Fruit fly (Drosophila melanogaster) whole organism, embryonic: ENCODE data around the gene sle.

Experiments used
- ATbp ChIP-seq: fragments of 200-800 bp; sonication (Bioruptor generic); optimal IDR thresholded peaks from 2 replicates; lab custom pipeline; 2017; ENCODE audit warnings: missing biosample characterization, mild to moderate bottlenecking, missing genetic modification characterization, missing genetic modification reagents
- Bteb2 ChIP-seq: fragments of 200-800 bp; sonication (Bioruptor generic); optimal IDR thresholded peaks from 2 replicates; lab custom pipeline; 2016; ENCODE audit warnings: missing biosample characterization, missing genetic modification characterization
- C15 ChIP-seq: fragments of 200-800 bp; sonication (Bioruptor generic); IDR thresholded peaks from 3 replicates; pipeline ENCODE4 v1.3.6; 2022; ENCODE audit warnings: missing biosample characterization, missing genetic modification characterization
- CG10462 ChIP-seq: fragments of 200-800 bp; sonication (Bioruptor generic); optimal IDR thresholded peaks from 2 replicates; lab custom pipeline; 2016; ENCODE audit warnings: missing biosample characterization, missing genetic modification characterization
- CG12744 ChIP-seq: fragments of 200-800 bp; sonication (Bioruptor generic); optimal IDR thresholded peaks from 2 replicates; lab custom pipeline; 2016; ENCODE audit warnings: missing biosample characterization, missing genetic modification characterization
- CG13624 ChIP-seq: fragments of 200-800 bp; sonication (Bioruptor generic); optimal IDR thresholded peaks from 2 replicates; lab custom pipeline; 2016; ENCODE audit warnings: missing biosample characterization, missing genetic modification characterization
- CG14667 ChIP-seq: fragments of 200-800 bp; sonication (Bioruptor generic); IDR thresholded peaks from 2 replicates; pipeline ENCODE4 v1.3.6; 2022; ENCODE audit warnings: missing biosample characterization, missing genetic modification characterization
- CG14965 ChIP-seq: fragments of 200-800 bp; sonication (Bioruptor generic); optimal IDR thresholded peaks from 2 replicates; lab custom pipeline; 2016; ENCODE audit warnings: missing biosample characterization, missing genetic modification characterization, borderline replicate concordance
- CG1603 ChIP-seq: fragments of 200-800 bp; sonication (Bioruptor generic); optimal IDR thresholded peaks from 2 replicates; lab custom pipeline; 2019; ENCODE audit warnings: missing biosample characterization, mild to moderate bottlenecking, missing genetic modification characterization, moderate library complexity
- CG17328 ChIP-seq: fragments of 200-800 bp; sonication (Bioruptor generic); IDR thresholded peaks from 2 replicates; pipeline ENCODE4 v1.3.6; 2022; ENCODE audit warnings: missing biosample characterization, missing genetic modification characterization
- CG32772 ChIP-seq: fragments of 200-800 bp; sonication (Bioruptor generic); IDR thresholded peaks from 2 replicates; pipeline ENCODE4 v1.3.6; 2022; ENCODE audit warnings: missing biosample characterization, missing genetic modification characterization
- CG3995 ChIP-seq: fragments of 200-800 bp; sonication (Bioruptor generic); optimal IDR thresholded peaks from 3 replicates; lab custom pipeline; 2016; ENCODE audit warnings: missing biosample characterization, missing genetic modification characterization
- CG5953 ChIP-seq: fragments of 200-800 bp; sonication (Bioruptor generic); IDR thresholded peaks from 2 replicates; pipeline ENCODE4 v1.3.6; 2022; ENCODE audit warnings: missing biosample characterization, missing genetic modification characterization
- CG7556 ChIP-seq: fragments of 200-800 bp; sonication (Bioruptor generic); optimal IDR thresholded peaks from 2 replicates; lab custom pipeline; 2017; ENCODE audit warnings: missing biosample characterization, mild to moderate bottlenecking, missing genetic modification characterization
- CG8290 ChIP-seq, 3 experiments: fragments of 200-800 bp; sonication (Bioruptor generic); optimal IDR thresholded peaks; 2 replicates each; lab custom pipeline; 2016 to 2019; ENCODE audit warnings: missing biosample characterization in 3 of 3, missing genetic modification characterization in 3 of 3, mild to moderate bottlenecking in 2 of 3, moderate library complexity in 1 of 3
- CrebB ChIP-seq: fragments of 200-800 bp; sonication (Bioruptor generic); optimal IDR thresholded peaks from 3 replicates; lab custom pipeline; 2018; ENCODE audit warnings: missing biosample characterization, mild to moderate bottlenecking, missing genetic modification characterization
- Dip2 ChIP-seq: fragments of 200-800 bp; sonication (Bioruptor generic); IDR thresholded peaks from 2 replicates; pipeline ENCODE4 v1.3.6; 2022; ENCODE audit warnings: missing biosample characterization, missing genetic modification characterization
- Dll ChIP-seq: fragments of 200-800 bp; sonication (Bioruptor generic); IDR thresholded peaks from 4 replicates; pipeline ENCODE4 v1.3.6; 2022; ENCODE audit warnings: missing biosample characterization, missing genetic modification characterization; ENCODE audit not compliant: partially characterized antibody
- Gsc ChIP-seq: fragments of 200-800 bp; sonication (Bioruptor generic); IDR thresholded peaks from 2 replicates; pipeline ENCODE4 v1.3.6; 2022; ENCODE audit warnings: missing biosample characterization, missing genetic modification characterization
- Hmx ChIP-seq: fragments of 200-800 bp; sonication (Bioruptor generic); optimal IDR thresholded peaks from 2 replicates; lab custom pipeline; 2016; ENCODE audit warnings: missing biosample characterization, missing genetic modification characterization
- Hr51 ChIP-seq, 2 experiments: fragments of 200-800 bp; sonication (Bioruptor generic); optimal IDR thresholded peaks; 2 replicates in 1 of 2; 3 replicates in 1 of 2; lab custom pipeline; 2016 to 2018; ENCODE audit warnings: missing biosample characterization in 2 of 2, missing genetic modification characterization in 2 of 2, mild to moderate bottlenecking in 1 of 2, moderate library complexity in 1 of 2
- MESR4 ChIP-seq: fragments of 200-800 bp; sonication (Bioruptor generic); optimal IDR thresholded peaks from 2 replicates; lab custom pipeline; 2018; ENCODE audit warnings: missing biosample characterization, mild to moderate bottlenecking, missing genetic modification characterization, moderate library complexity
- Mad ChIP-seq: fragments of 200-800 bp; sonication (Bioruptor generic); optimal IDR thresholded peaks from 2 replicates; lab custom pipeline; 2016; ENCODE audit warnings: missing biosample characterization, missing genetic modification characterization
- Max ChIP-seq: fragments of 200-800 bp; sonication (Bioruptor generic); optimal IDR thresholded peaks from 2 replicates; lab custom pipeline; 2016; ENCODE audit warnings: missing biosample characterization, mild to moderate bottlenecking, missing genetic modification characterization
- Nf-YA ChIP-seq: fragments of 200-800 bp; sonication (Bioruptor generic); IDR thresholded peaks from 2 replicates; pipeline ENCODE4 v1.3.6; 2022; ENCODE audit warnings: missing biosample characterization, missing genetic modification characterization
- Vsx1 ChIP-seq: fragments of 200-800 bp; sonication (Bioruptor generic); optimal IDR thresholded peaks from 2 replicates; lab custom pipeline; 2017; ENCODE audit warnings: missing biosample characterization, mild to moderate bottlenecking, missing genetic modification characterization, missing genetic modification reagents
- bab2 ChIP-seq: fragments of 200-800 bp; sonication (Bioruptor generic); optimal IDR thresholded peaks from 2 replicates; lab custom pipeline; 2016; ENCODE audit warnings: missing biosample characterization, missing genetic modification characterization
- bowl ChIP-seq: fragments of 200-800 bp; sonication (Bioruptor generic); IDR thresholded peaks from 2 replicates; pipeline ENCODE4 v1.3.6; 2022; ENCODE audit warnings: missing biosample characterization, missing genetic modification characterization
- bsh ChIP-seq, 2 experiments: fragments of 200-800 bp; sonication (Bioruptor generic); optimal IDR thresholded peaks; 2 replicates each; lab custom pipeline; 2017 to 2018; ENCODE audit warnings: mild to moderate bottlenecking in 2 of 2, missing biosample characterization in 2 of 2, missing genetic modification characterization in 2 of 2, moderate library complexity in 1 of 2
- caup ChIP-seq: fragments of 200-800 bp; sonication (Bioruptor generic); optimal IDR thresholded peaks from 3 replicates; lab custom pipeline; 2017; ENCODE audit warnings: missing biosample characterization, mild to moderate bottlenecking, missing genetic modification characterization, moderate library complexity; ENCODE audit not compliant: severe bottlenecking
- croc ChIP-seq: fragments of 200-800 bp; sonication (Bioruptor generic); conservative IDR thresholded peaks from 3 replicates; pipeline ENCODE4 v1.3.6; 2022; ENCODE audit warnings: missing biosample characterization, missing genetic modification characterization
- dmrt99B ChIP-seq: fragments of 200-800 bp; sonication (Bioruptor generic); optimal IDR thresholded peaks from 2 replicates; lab custom pipeline; 2018; ENCODE audit warnings: missing biosample characterization, mild to moderate bottlenecking, missing genetic modification characterization, moderate library complexity
- fu2 ChIP-seq: fragments of 200-800 bp; sonication (Bioruptor generic); optimal IDR thresholded peaks from 2 replicates; lab custom pipeline; 2016; ENCODE audit warnings: missing biosample characterization, missing genetic modification characterization
- gce ChIP-seq: fragments of 200-800 bp; sonication (Bioruptor generic); IDR thresholded peaks from 3 replicates; pipeline ENCODE4 v1.3.6; 2022; ENCODE audit warnings: missing biosample characterization, missing genetic modification characterization
- grn ChIP-seq: fragments of 200-800 bp; sonication (Bioruptor generic); optimal IDR thresholded peaks from 3 replicates; lab custom pipeline; 2017; ENCODE audit warnings: missing biosample characterization, missing genetic modification characterization
- hbn ChIP-seq: fragments of 200-800 bp; sonication (Bioruptor generic); IDR thresholded peaks from 2 replicates; pipeline ENCODE4 v1.3.6; 2022; ENCODE audit warnings: missing biosample characterization, missing genetic modification characterization; ENCODE audit not compliant: partially characterized antibody
- mld ChIP-seq: fragments of 200-800 bp; sonication (Bioruptor generic); IDR thresholded peaks from 3 replicates; pipeline ENCODE4 v1.3.6; 2022; ENCODE audit warnings: missing biosample characterization, missing genetic modification characterization; ENCODE audit not compliant: partially characterized antibody
- odd ChIP-seq: fragments of 200-800 bp; sonication (Bioruptor generic); optimal IDR thresholded peaks from 2 replicates; lab custom pipeline; 2017; ENCODE audit warnings: missing biosample characterization, mild to moderate bottlenecking, missing genetic modification characterization
- otp ChIP-seq: fragments of 200-800 bp; sonication (Bioruptor generic); IDR thresholded peaks from 3 replicates; pipeline ENCODE4, ENCODE4 v1.3.6; 2022; ENCODE audit warnings: missing biosample characterization, missing genetic modification characterization
- pan ChIP-seq, 4 experiments: fragments of >200 bp in 3 of 4; fragments of 200-800 bp in 1 of 4; sonication (Bioruptor generic) in 1 of 4; optimal IDR thresholded peaks in 3 of 4; IDR thresholded peaks in 1 of 4; 2 replicates each; pipeline versions ENCODE4 v1.3.6 to Lab custom; 2017 to 2022; ENCODE audit warnings: missing biosample characterization in 2 of 4, missing genetic modification characterization in 2 of 4, mixed read lengths in 1 of 4
- run ChIP-seq: fragments of 200-800 bp; sonication (Bioruptor generic); optimal IDR thresholded peaks from 3 replicates; lab custom pipeline; 2018; ENCODE audit warnings: missing biosample characterization, mild to moderate bottlenecking, missing genetic modification characterization
- seq ChIP-seq: fragments of 200-800 bp; sonication (Bioruptor generic); IDR thresholded peaks from 2 replicates; pipeline ENCODE4 v1.3.6; 2022; ENCODE audit warnings: missing biosample characterization, missing genetic modification characterization
- sug ChIP-seq: fragments of 200-800 bp; optimal IDR thresholded peaks from 2 replicates; lab custom pipeline; 2019; ENCODE audit warnings: missing biosample characterization, mild to moderate bottlenecking, missing genetic modification characterization, moderate library complexity
- tna ChIP-seq: fragments of 200-800 bp; sonication (Bioruptor generic); IDR thresholded peaks from 2 replicates; pipeline ENCODE4 v1.3.6; 2022; ENCODE audit warnings: missing biosample characterization, missing genetic modification characterization; ENCODE audit not compliant: partially characterized antibody
- tup ChIP-seq: fragments of 200-800 bp; sonication (Bioruptor generic); optimal IDR thresholded peaks from 2 replicates; lab custom pipeline; 2016; ENCODE audit warnings: missing biosample characterization, mild to moderate bottlenecking, missing genetic modification characterization, moderate library complexity
- unc-4 ChIP-seq: fragments of 200-800 bp; sonication (Bioruptor generic); IDR thresholded peaks from 2 replicates; pipeline ENCODE4 v1.3.6; 2022; ENCODE audit warnings: missing biosample characterization, missing genetic modification characterization; ENCODE audit not compliant: partially characterized antibody
- zen2 ChIP-seq: fragments of 200-800 bp; sonication (Bioruptor generic); IDR thresholded peaks from 3 replicates; pipeline ENCODE4 v1.3.6; 2022; ENCODE audit warnings: missing biosample characterization, missing genetic modification characterization; ENCODE audit not compliant: partially characterized antibody

Gene sle

DNA sequence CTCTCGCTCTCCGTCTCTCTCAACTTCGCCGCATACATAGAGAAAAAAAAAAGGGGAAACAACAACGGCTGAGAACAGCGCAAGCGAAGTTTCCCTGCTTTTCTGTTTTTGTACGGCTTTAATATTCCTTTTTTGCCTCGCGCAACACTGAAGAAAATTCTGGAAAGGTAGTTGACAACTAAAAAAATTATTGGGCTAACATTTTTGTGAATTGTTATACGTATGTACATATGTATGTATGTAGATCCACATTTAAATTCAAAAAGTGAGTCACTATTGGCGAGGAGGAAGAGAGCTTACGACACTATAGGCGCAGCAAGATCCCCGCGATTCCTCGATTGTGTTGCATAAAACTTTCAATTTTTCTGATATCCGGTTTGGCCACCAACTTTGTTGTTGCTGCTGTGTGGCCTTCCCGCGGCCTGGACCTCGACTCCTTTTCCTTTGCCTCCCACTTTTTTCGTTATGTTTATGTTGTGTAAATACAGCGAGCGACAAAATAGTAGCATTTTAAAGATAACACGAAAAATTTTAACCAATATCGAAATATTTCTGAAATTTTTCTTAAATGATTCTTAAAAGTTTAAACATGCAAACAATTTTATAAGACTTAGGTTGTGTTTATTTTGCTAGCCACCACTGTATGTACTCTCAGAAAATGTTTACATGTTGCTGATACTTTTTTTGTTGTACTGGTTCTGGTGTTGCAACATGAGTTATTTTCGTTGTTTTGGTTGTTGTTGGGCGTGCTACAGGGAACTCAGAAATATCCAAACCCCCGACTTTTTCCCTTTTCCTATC, 23.8 kb downstream of the sle start (continued):
- TF ChIP-seq tup (GFP tag; lab: Kevin White, UChicago) = peak; percentile 58
- peak; percentile 72 to 77 for TF ChIP-seq Hr51 (GFP tag; optimal IDR thresholded peaks at IDR 0.05; lab: Kevin White, UChicago)
- no peak for TF ChIP-seq grn (GFP tag; lab: Kevin White, UChicago)
- TF ChIP-seq odd (GFP tag; lab: Kevin White, UChicago) = peak; percentile 82
- no peak for TF ChIP-seq otp (GFP tag; lab: Robert Waterston, UW)
- peak; percentile 62 for TF ChIP-seq Bteb2 (GFP tag; lab: Kevin White, UChicago)
- TF ChIP-seq CG13624 = peak; percentile 70
- TF ChIP-seq CG12744 (GFP tag; lab: Kevin White, UChicago) = peak; percentile 34
- no peak for TF ChIP-seq unc-4 (GFP tag; lab: Robert Waterston, UW)
- peak; percentile 68 for TF ChIP-seq ATbp (GFP tag; lab: Kevin White, UChicago)
- no peak for TF ChIP-seq Nf-YA
- no peak for TF ChIP-seq C15 (GFP tag; lab: Robert Waterston, UW)
- TF ChIP-seq bowl = no peak
- TF ChIP-seq Dip2 = no peak
- TF ChIP-seq Gsc (GFP tag; lab: Robert Waterston, UW) = no peak
- no peak for TF ChIP-seq Vsx1
- TF ChIP-seq bsh (GFP tag; optimal IDR thresholded peaks at IDR 0.05; lab: Kevin White, UChicago) = peak; percentile 84 to 87
- TF ChIP-seq CG8290 (GFP tag; optimal IDR thresholded peaks at IDR 0.05; lab: Kevin White, UChicago) = peak; percentile 55
- peak in 1 of 2 experiments; percentile 36 for TF ChIP-seq CG8290 (tag; optimal IDR thresholded peaks at IDR 0.05; lab: Kevin White, UChicago)
- TF ChIP-seq sug = no peak
- peak; percentile 20 for TF ChIP-seq Mad (GFP tag; lab: Kevin White, UChicago)
- TF ChIP-seq bab2 (GFP tag; lab: Kevin White, UChicago) = peak; percentile 77
- no peak for TF ChIP-seq mld (GFP tag; lab: Robert Waterston, UW)
- no peak for TF ChIP-seq CG5953 (GFP tag; lab: Robert Waterston, UW)
- peak; percentile 67 for TF ChIP-seq run
- peak; percentile 49 for TF ChIP-seq CG14965
- TF ChIP-seq Max = peak; percentile 79
- peak; percentile 71 for TF ChIP-seq croc (GFP tag; lab: Robert Waterston, UW)
- TF ChIP-seq caup (GFP tag; lab: Kevin White, UChicago) = peak; percentile 77
- TF ChIP-seq hbn (GFP tag; lab: Robert Waterston, UW) = no peak
- peak; percentile 44 for TF ChIP-seq CrebB (tag; lab: Kevin White, UChicago)
- TF ChIP-seq CG14667 = no peak
- no peak for TF ChIP-seq CG32772 (GFP tag; lab: Robert Waterston, UW)
- TF ChIP-seq CG17328 (GFP tag; lab: Robert Waterston, UW) = no peak
- peak; percentile 61 for TF ChIP-seq Hmx (GFP tag; lab: Kevin White, UChicago)
- no peak for TF ChIP-seq gce
- peak; percentile 94 for TF ChIP-seq CG7556 (GFP tag; lab: Kevin White, UChicago)
- TF ChIP-seq CG1603 (tag; lab: Kevin White, UChicago) = peak; percentile 85
- TF ChIP-seq dmrt99B (tag; lab: Kevin White, UChicago) = peak; percentile 85
- TF ChIP-seq fu2 (GFP tag; lab: Kevin White, UChicago) = peak; percentile 77
- no peak for TF ChIP-seq pan (optimal IDR thresholded peaks at IDR 0.05; lab: Kevin White, UChicago)
- no peak for TF ChIP-seq pan (GFP tag; optimal IDR thresholded peaks at IDR 0.05 in 1 of 2, IDR thresholded peaks at IDR 0.05 in 1 of 2)
- TF ChIP-seq MESR4 (GFP tag; lab: Kevin White, UChicago) = peak; percentile 7
- TF ChIP-seq CG3995 (GFP tag; lab: Kevin White, UChicago) = no peak
- TF ChIP-seq CG10462 (GFP tag; lab: Kevin White, UChicago) = peak; percentile 67
- TF ChIP-seq zen2 = no peak
- TF ChIP-seq seq (GFP tag; lab: Robert Waterston, UW) = no peak
- TF ChIP-seq tna = no peak
- TF ChIP-seq Dll (GFP tag; lab: Robert Waterston, UW) = no peak
